Worm (Caenorhabditis elegans) whole organism, late embryonic: ENCODE results near the gene grsp-2.

Experiments
- C38D4.7 ChIP-seq: fragments of 200-800 bp; sonication (Bioruptor generic); optimal IDR thresholded peaks from 2 replicates; lab custom pipeline; 2018; ENCODE audit warnings: mild to moderate bottlenecking, missing genetic modification characterization, moderate library complexity, missing compliant biosample characterization
- F13H6.1 ChIP-seq: sonication (generic microtip); optimal IDR thresholded peaks from 2 replicates; lab custom pipeline; 2016; ENCODE audit warnings: missing genetic modification characterization, missing compliant biosample characterization
- K02D7.2 ChIP-seq: sonication (generic microtip); optimal IDR thresholded peaks from 2 replicates; lab custom pipeline; 2017; ENCODE audit warnings: mild to moderate bottlenecking, missing genetic modification characterization, missing compliant biosample characterization
- K09A11.1 ChIP-seq: sonication (generic microtip); optimal IDR thresholded peaks from 2 replicates; lab custom pipeline; 2017; ENCODE audit warnings: antibody characterized with exemption, mild to moderate bottlenecking, missing genetic modification characterization, missing compliant biosample characterization; ENCODE audit not compliant: insufficient read depth
- T23F11.4 ChIP-seq: fragments of 200-800 bp; sonication (Bioruptor generic); optimal IDR thresholded peaks from 2 replicates; lab custom pipeline; 2018; ENCODE audit warnings: mild to moderate bottlenecking, missing genetic modification characterization, missing compliant biosample characterization
- ama-1 ChIP-seq: fragments of 150-350 bp; optimal IDR thresholded peaks from 2 replicates; lab custom pipeline; 2014
- ceh-14 ChIP-seq: sonication (generic microtip); optimal IDR thresholded peaks from 2 replicates; lab custom pipeline; 2016; ENCODE audit warnings: missing genotype, missing genetic modification characterization, missing compliant biosample characterization
- ceh-18 ChIP-seq: sonication (generic microtip); optimal IDR thresholded peaks from 2 replicates; lab custom pipeline; 2016; ENCODE audit warnings: missing genetic modification characterization, missing compliant biosample characterization
- ceh-19 ChIP-seq: fragments of 200-800 bp; sonication (Bioruptor generic); optimal IDR thresholded peaks from 2 replicates; lab custom pipeline; 2018; ENCODE audit warnings: mild to moderate bottlenecking, missing genetic modification characterization, missing compliant biosample characterization
- ceh-22 ChIP-seq: sonication (generic microtip); optimal IDR thresholded peaks from 2 replicates; lab custom pipeline; 2017; ENCODE audit warnings: missing biosample characterization, missing genetic modification characterization
- ceh-30 ChIP-seq: fragments of 150-350 bp; optimal IDR thresholded peaks from 2 replicates; lab custom pipeline; 2014; ENCODE audit warnings: missing biosample characterization, missing genetic modification characterization
- ceh-31 ChIP-seq: sonication (generic microtip); optimal IDR thresholded peaks from 2 replicates; lab custom pipeline; 2016; ENCODE audit warnings: missing genetic modification characterization, missing compliant biosample characterization
- ceh-48 ChIP-seq: sonication (generic microtip); optimal IDR thresholded peaks from 2 replicates; lab custom pipeline; 2016; ENCODE audit warnings: missing genetic modification characterization, inconsistent platforms, missing compliant biosample characterization
- che-1 ChIP-seq: sonication (generic microtip); optimal IDR thresholded peaks from 2 replicates; lab custom pipeline; 2016; ENCODE audit warnings: mild to moderate bottlenecking, missing genetic modification characterization, missing compliant biosample characterization
- dmd-4 ChIP-seq: sonication (generic microtip); optimal IDR thresholded peaks from 2 replicates; lab custom pipeline; 2016; ENCODE audit warnings: borderline replicate concordance, missing genetic modification characterization, missing compliant biosample characterization
- elt-2 ChIP-seq: sonication (generic microtip); optimal IDR thresholded peaks from 2 replicates; lab custom pipeline; 2016; ENCODE audit warnings: missing genetic modification reagents, missing genetic modification characterization, missing compliant biosample characterization
- fax-1 ChIP-seq: sonication (generic microtip); optimal IDR thresholded peaks from 2 replicates; lab custom pipeline; 2016; ENCODE audit warnings: missing genotype, missing genetic modification characterization, missing compliant biosample characterization
- fkh-6 ChIP-seq: sonication (generic microtip); optimal IDR thresholded peaks from 2 replicates; lab custom pipeline; 2016; ENCODE audit warnings: missing genetic modification characterization, missing compliant biosample characterization
- gmeb-2 ChIP-seq: sonication (generic microtip); optimal IDR thresholded peaks from 2 replicates; lab custom pipeline; 2016; ENCODE audit warnings: missing genetic modification characterization, inconsistent platforms, missing compliant biosample characterization
- hlh-13 ChIP-seq: fragments of 200-800 bp; sonication (Bioruptor generic); optimal IDR thresholded peaks from 2 replicates; lab custom pipeline; 2018; ENCODE audit warnings: mild to moderate bottlenecking, missing genetic modification characterization, missing compliant biosample characterization
- hlh-30 ChIP-seq: sonication (generic microtip); optimal IDR thresholded peaks from 2 replicates; lab custom pipeline; 2017; ENCODE audit warnings: antibody characterized with exemption, missing genetic modification characterization, missing compliant biosample characterization; ENCODE audit not compliant: insufficient read depth
- hlh-6 ChIP-seq: sonication (generic microtip); optimal IDR thresholded peaks from 2 replicates; lab custom pipeline; 2016; ENCODE audit warnings: missing genotype, missing genetic modification characterization, missing compliant biosample characterization
- hlh-8 ChIP-seq: sonication (generic microtip); optimal IDR thresholded peaks from 2 replicates; lab custom pipeline; 2016; ENCODE audit warnings: missing genotype, missing genetic modification characterization, missing compliant biosample characterization
- mec-3 ChIP-seq: sonication (generic microtip); optimal IDR thresholded peaks from 2 replicates; lab custom pipeline; 2016; ENCODE audit warnings: borderline replicate concordance, missing genetic modification characterization, missing compliant biosample characterization
- nfya-1 ChIP-seq: sonication (generic microtip); optimal IDR thresholded peaks from 2 replicates; lab custom pipeline; 2017; ENCODE audit warnings: missing genetic modification characterization, mild to moderate bottlenecking, missing compliant biosample characterization, antibody characterized with exemption, moderate library complexity
- nhr-232 ChIP-seq: sonication (generic microtip); optimal IDR thresholded peaks from 2 replicates; lab custom pipeline; 2016; ENCODE audit warnings: missing genetic modification characterization, missing compliant biosample characterization
- odd-2 ChIP-seq: sonication (generic microtip); optimal IDR thresholded peaks from 2 replicates; lab custom pipeline; 2017; ENCODE audit warnings: antibody characterized with exemption, mild to moderate bottlenecking, missing genetic modification characterization, missing compliant biosample characterization
- pat-9 ChIP-seq: fragments of 200-800 bp; sonication (Bioruptor generic); optimal IDR thresholded peaks from 2 replicates; lab custom pipeline; 2018; ENCODE audit warnings: mild to moderate bottlenecking, missing genetic modification characterization, moderate library complexity, missing compliant biosample characterization
- pax-1 ChIP-seq: fragments of 150-350 bp; optimal IDR thresholded peaks from 2 replicates; lab custom pipeline; 2014; ENCODE audit warnings: missing biosample characterization, missing genetic modification characterization
- pha-2 ChIP-seq: sonication (generic microtip); optimal IDR thresholded peaks from 2 replicates; lab custom pipeline; 2017; ENCODE audit warnings: mild to moderate bottlenecking, missing genetic modification characterization, missing compliant biosample characterization
- pqm-1 ChIP-seq: sonication (generic microtip); optimal IDR thresholded peaks from 2 replicates; lab custom pipeline; 2016; ENCODE audit warnings: missing genetic modification characterization, missing compliant biosample characterization
- pros-1 ChIP-seq: fragments of 150-350 bp; optimal IDR thresholded peaks from 2 replicates; lab custom pipeline; 2014; ENCODE audit warnings: missing biosample characterization, missing genetic modification reagents, missing genetic modification characterization
- sdc-2 ChIP-seq: sonication (generic microtip); optimal IDR thresholded peaks from 2 replicates; lab custom pipeline; 2016; ENCODE audit warnings: missing genotype, missing genetic modification characterization, missing compliant biosample characterization
- sox-2 ChIP-seq: fragments of 200-800 bp; sonication (Bioruptor generic); IDR thresholded peaks from 2 replicates; pipeline ENCODE4 v1.3.6; 2022; ENCODE audit warnings: missing genetic modification reagents, missing genetic modification characterization, missing compliant biosample characterization
- ttx-3 ChIP-seq: sonication (generic microtip); optimal IDR thresholded peaks from 2 replicates; lab custom pipeline; 2016; ENCODE audit warnings: missing genetic modification reagents, missing genetic modification characterization, missing compliant biosample characterization
- unc-3 ChIP-seq, 2 experiments: fragments of 200-800 bp in 1 of 2; sonication (Bioruptor generic) in 1 of 2; sonication (generic microtip) in 1 of 2; conservative IDR thresholded peaks in 1 of 2; optimal IDR thresholded peaks in 1 of 2; 2 replicates each; pipeline versions ENCODE4 v1.3.6 to Lab custom; 2016 to 2022; ENCODE audit warnings: missing compliant biosample characterization in 2 of 2, missing genetic modification characterization in 2 of 2, missing genetic modification reagents in 1 of 2
- unc-55 ChIP-seq: sonication (generic microtip); optimal IDR thresholded peaks from 2 replicates; lab custom pipeline; 2017; ENCODE audit warnings: missing biosample characterization, missing genetic modification reagents, missing genetic modification characterization
- zip-5 ChIP-seq: sonication (generic microtip); optimal IDR thresholded peaks from 2 replicates; lab custom pipeline; 2016; ENCODE audit warnings: missing genetic modification characterization, missing compliant biosample characterization

grsp-2 gene

ce11 chrIV:8792808-8793207 lies 23.3 kb upstream of the grsp-2 start, which contains the start of gene C33D9.3:
TSS of gene C33D9.3 (minus strand) at chrIV:8792908.
- TF ChIP-seq unc-55 (GFP tag; lab: Kevin White, UChicago) (no peak), nfya-1 (no peak), pros-1 (tag; lab: Kevin White, UChicago) (no peak), F13H6.1 (tag; lab: Kevin White, UChicago) (no peak), odd-2 (no peak), ceh-14 (no peak), ama-1 (lab: Kevin White, UChicago) (no peak), ceh-31 (tag; lab: Kevin White, UChicago) (no peak), ttx-3 (tag; lab: Kevin White, UChicago) (no peak), pat-9 (no peak), unc-3 (GFP tag; conservative IDR thresholded peaks at IDR 0.05; lab: Robert Waterston, UW) (no peak), unc-3 (tag; optimal IDR thresholded peaks at IDR 0.05; lab: Kevin White, UChicago) (no peak), K02D7.2 (tag; lab: Kevin White, UChicago) (no peak), fax-1 (tag; lab: Kevin White, UChicago) (no peak), ceh-48 (no peak), nhr-232 (tag; lab: Kevin White, UChicago) (no peak), mec-3 (tag; lab: Kevin White, UChicago) (no peak), hlh-13 (no peak), elt-2 (tag; lab: Kevin White, UChicago) (no peak), pha-2 (tag; lab: Kevin White, UChicago) (no peak)

ce11 chrIV:8793223-8793622 lies 22.9 kb upstream of the grsp-2 start:
- no peak for TF ChIP-seq ceh-30 (tag; lab: Kevin White, UChicago)
- no peak for TF ChIP-seq sdc-2 (tag; lab: Kevin White, UChicago)

- TF ChIP-seq unc-55 (GFP tag; lab: Kevin White, UChicago) (no peak), dmd-4 (tag; lab: Kevin White, UChicago) (no peak), C38D4.7 (no peak), ceh-19 (GFP tag; lab: Kevin White, UChicago) (peak; percentile 13), fax-1 (tag; lab: Kevin White, UChicago) (no peak), pax-1 (tag; lab: Kevin White, UChicago) (no peak), fkh-6 (tag; lab: Kevin White, UChicago) (no peak), ceh-18 (peak; percentile 30), K09A11.1 (tag; lab: Kevin White, UChicago) (no peak)
Observed at ce11 chrIV:8794895-8795665, 21.0 kb upstream of the grsp-2 start.

ce11 chrIV:8796246-8796645 lies 19.9 kb upstream of the grsp-2 start:
- TF ChIP-seq unc-55 (GFP tag; lab: Kevin White, UChicago): no peak
- TF ChIP-seq ceh-30 (tag; lab: Kevin White, UChicago): no peak
- no peak for TF ChIP-seq ttx-3 (tag; lab: Kevin White, UChicago)
- TF ChIP-seq che-1 (tag; lab: Kevin White, UChicago): no peak
- TF ChIP-seq dmd-4 (tag; lab: Kevin White, UChicago): no peak
- TF ChIP-seq unc-3 (GFP tag; conservative IDR thresholded peaks at IDR 0.05; lab: Robert Waterston, UW): no peak
- TF ChIP-seq unc-3 (tag; optimal IDR thresholded peaks at IDR 0.05; lab: Kevin White, UChicago): no peak
- no peak for TF ChIP-seq hlh-8 (tag; lab: Kevin White, UChicago)
- no peak for TF ChIP-seq ceh-22 (tag; lab: Kevin White, UChicago)
- TF ChIP-seq zip-5 (tag; lab: Kevin White, UChicago): no peak
- TF ChIP-seq hlh-30 (tag; lab: Kevin White, UChicago): no peak
- TF ChIP-seq hlh-6 (tag; lab: Kevin White, UChicago): no peak
- TF ChIP-seq hlh-13: no peak
- TF ChIP-seq K09A11.1 (tag; lab: Kevin White, UChicago): no peak
- TF ChIP-seq T23F11.4 (GFP tag; lab: Kevin White, UChicago): no peak
- no peak for TF ChIP-seq odd-2
- no peak for TF ChIP-seq ama-1 (lab: Kevin White, UChicago)
- no peak for TF ChIP-seq gmeb-2 (tag; lab: Kevin White, UChicago)
- no peak for TF ChIP-seq pqm-1 (tag; lab: Kevin White, UChicago)
- TF ChIP-seq sox-2 (GFP tag; lab: Robert Waterston, UW): no peak
